Fruit fly (Drosophila melanogaster) whole organism: ENCODE measurements around the gene TyrRS.

Experiments
- CG8478 ChIP-seq: fragments of >200 bp; optimal IDR thresholded peaks from 2 replicates; lab custom pipeline; 2018; ENCODE audit warnings: inconsistent platforms
- Dll ChIP-seq: fragments of >200 bp; optimal IDR thresholded peaks from 2 replicates; lab custom pipeline; 2017
- psq ChIP-seq: fragments of >200 bp; optimal IDR thresholded peaks from 2 replicates; lab custom pipeline; 2017
- usp ChIP-seq: fragments of >200 bp; optimal IDR thresholded peaks from 2 replicates; lab custom pipeline; 2017; ENCODE audit warnings: missing biosample characterization, missing genetic modification characterization, mixed read lengths

- no peak for TF ChIP-seq Dll
- no peak for TF ChIP-seq usp
- TF ChIP-seq psq: no peak
- TF ChIP-seq CG8478 (lab: Kevin White, UChicago): no peak
Observed at dm6 chr3L:16391257-16391656, 27.8 kb downstream of the TyrRS start.
